Fruit fly (Drosophila melanogaster): ENCODE data around the gene Ocho.

Gene Ocho

DNA sequence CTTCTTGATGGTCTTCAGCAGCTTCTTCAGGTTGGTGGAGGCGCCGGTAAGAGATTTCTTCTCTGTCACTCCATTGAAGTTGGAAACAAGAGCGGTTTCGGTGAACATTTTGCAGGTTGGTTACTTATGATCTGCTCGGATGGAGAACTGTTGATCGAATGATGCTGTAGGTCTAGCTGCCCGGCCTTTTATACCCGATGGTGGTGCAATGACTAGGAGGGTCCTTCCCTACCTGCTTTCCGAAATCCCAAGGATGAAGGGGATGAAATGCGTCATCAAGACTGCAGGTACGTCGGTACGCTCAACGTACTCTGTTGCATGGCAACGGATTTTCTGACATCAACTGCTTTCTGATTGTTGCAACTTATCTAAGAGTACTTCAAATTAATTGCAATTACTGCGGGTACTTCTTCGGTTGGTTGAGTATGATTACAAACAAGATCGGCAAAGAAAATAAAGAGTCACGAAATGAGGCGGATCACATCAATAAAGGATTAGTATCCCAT lies 28.6 kb upstream of the Ocho start, which contains the start of gene BobA:
Gene BobA (minus strand): TSS at position 165 of the 506 bp plus-strand sequence.
- TF ChIP-seq lz (GFP tag; optimal IDR thresholded peaks at IDR 0.05) (no peak), dac (GFP tag; optimal IDR thresholded peaks at IDR 0.05) (no peak), CG6163 (GFP tag; IDR thresholded peaks at IDR 0.05) (no peak), Gug (GFP tag; IDR thresholded peaks at IDR 0.05) (no peak), CG6808 (GFP tag; optimal IDR thresholded peaks at IDR 0.05) (no peak), CG9139 (GFP tag; optimal IDR thresholded peaks at IDR 0.05) (no peak), Met (GFP tag; optimal IDR thresholded peaks at IDR 0.05) (no peak), eg (GFP tag; IDR thresholded peaks at IDR 0.05) (no peak), CG15336 (GFP tag; IDR thresholded peaks at IDR 0.05) (no peak), Blimp-1 (GFP tag; optimal IDR thresholded peaks at IDR 0.05) (no peak), Ets21C (GFP tag; optimal IDR thresholded peaks at IDR 0.05) (no peak), Hr39 (GFP tag; optimal IDR thresholded peaks at IDR 0.05) (no peak), CG31627 (GFP tag; optimal IDR thresholded peaks at IDR 0.05) (no peak), CG32006 (GFP tag; optimal IDR thresholded peaks at IDR 0.05) (no peak), OdsH (GFP tag; optimal IDR thresholded peaks at IDR 0.05) (no peak), fd59A (GFP tag; optimal IDR thresholded peaks at IDR 0.05) (no peak)

DNA sequence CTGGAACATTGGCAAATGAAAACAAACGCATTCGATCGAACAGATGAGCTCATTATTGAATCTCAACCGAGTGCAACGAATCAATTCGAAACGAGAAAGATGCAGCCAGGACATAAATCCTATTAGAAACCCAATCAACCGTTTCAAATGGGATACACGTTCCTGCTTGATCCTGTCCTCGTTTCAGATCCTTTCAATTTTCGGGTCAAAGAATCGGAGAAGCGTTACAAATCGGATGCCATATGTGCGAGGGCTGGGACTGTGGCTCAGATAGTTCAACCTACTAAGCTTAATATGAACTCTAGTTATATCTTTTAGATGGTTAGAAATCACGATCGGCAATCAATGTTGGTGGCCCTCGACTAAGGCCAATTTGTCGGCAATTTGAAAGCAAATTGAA lies 24.7 kb upstream of the Ocho start:
- TF ChIP-seq ss (GFP tag; optimal IDR thresholded peaks at IDR 0.05), result no peak
- no peak for TF ChIP-seq dsx (GFP tag; optimal IDR thresholded peaks at IDR 0.05; ENCODE audit: poor library complexity, severe bottlenecking)
- no peak for TF ChIP-seq vri (GFP tag; optimal IDR thresholded peaks at IDR 0.05)
- no peak for TF ChIP-seq salr (GFP tag; optimal IDR thresholded peaks at IDR 0.05)
- TF ChIP-seq fd85E (GFP tag; optimal IDR thresholded peaks at IDR 0.05), result no peak
- TF ChIP-seq Smox (GFP tag; optimal IDR thresholded peaks at IDR 0.05), result no peak
- no peak for TF ChIP-seq CG1621 (tag; optimal IDR thresholded peaks at IDR 0.05)
- no peak for TF ChIP-seq CG6854 (GFP tag; optimal IDR thresholded peaks at IDR 0.05)
- no peak for TF ChIP-seq CG3032 (tag; optimal IDR thresholded peaks at IDR 0.05)
- TF ChIP-seq CG11294 (GFP tag; IDR thresholded peaks at IDR 0.05), result no peak
- no peak for TF ChIP-seq Sox15 (GFP tag; optimal IDR thresholded peaks at IDR 0.05)
- TF ChIP-seq CG16779 (tag; optimal IDR thresholded peaks at IDR 0.05), result no peak
- no peak for TF ChIP-seq Hr38 (GFP tag; optimal IDR thresholded peaks at IDR 0.05)
- no peak for TF ChIP-seq CG7368 (GFP tag; optimal IDR thresholded peaks at IDR 0.05)

DNA sequence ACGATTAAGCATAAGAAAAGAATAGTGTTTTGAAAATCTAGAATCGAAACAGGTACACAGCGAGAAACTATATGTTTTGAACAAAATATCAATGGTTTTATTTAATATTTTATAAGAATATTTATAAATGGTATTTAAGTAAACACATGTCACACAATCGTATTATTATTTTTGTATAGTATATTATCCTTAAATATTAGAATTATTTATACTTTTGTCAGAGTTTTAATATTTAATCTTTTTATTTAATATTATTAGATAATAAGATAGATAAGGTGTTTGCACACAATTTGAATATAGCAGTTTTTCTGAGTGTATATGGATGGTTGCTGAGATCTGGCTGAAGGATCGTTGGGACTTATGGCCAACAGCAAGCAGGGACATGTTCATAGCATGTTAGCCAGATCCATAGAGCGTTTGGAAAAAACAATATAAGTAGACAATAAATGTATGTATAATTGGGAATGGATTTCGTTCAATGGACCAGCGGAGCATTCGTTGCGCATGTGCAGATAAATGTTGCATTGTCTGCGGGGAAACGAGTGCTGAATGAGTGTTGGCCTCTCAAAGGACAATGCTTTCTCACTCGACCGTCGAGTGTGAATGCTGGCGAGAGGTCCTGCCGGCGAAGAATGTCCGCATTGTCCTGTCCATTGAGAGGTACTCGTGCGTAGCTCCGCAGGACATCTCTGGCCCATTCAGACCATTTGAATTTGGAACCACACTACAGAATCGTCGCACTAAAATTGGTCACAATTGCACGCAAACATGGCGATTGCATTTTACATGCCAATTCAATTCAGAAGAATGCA lies 21.6 kb upstream of the Ocho start:
- TF ChIP-seq CG34406 (GFP tag; optimal IDR thresholded peaks at IDR 0.05), result no peak
- TF ChIP-seq CG7368 (GFP tag; optimal IDR thresholded peaks at IDR 0.05), result no peak
- TF ChIP-seq dsx (GFP tag; optimal IDR thresholded peaks at IDR 0.05; ENCODE audit: poor library complexity, severe bottlenecking), result no peak
- TF ChIP-seq lz (GFP tag; optimal IDR thresholded peaks at IDR 0.05), result no peak
- no peak for TF ChIP-seq Lpt (GFP tag; optimal IDR thresholded peaks at IDR 0.05)
- TF ChIP-seq dac (GFP tag; optimal IDR thresholded peaks at IDR 0.05), result no peak
- TF ChIP-seq Sox102F (GFP tag; optimal IDR thresholded peaks at IDR 0.05), result no peak
- no peak for TF ChIP-seq esn (GFP tag; optimal IDR thresholded peaks at IDR 0.05)
- no peak for TF ChIP-seq ss (GFP tag; optimal IDR thresholded peaks at IDR 0.05)

Measured in whole organism, prepupa.